Worm (Caenorhabditis elegans) whole organism, mixed stage, embryonic: ENCODE measurements around the gene F52E4.5.

Experiments used
- M03D4.4 ChIP-seq: sonication (generic microtip); optimal IDR thresholded peaks from 2 replicates; lab custom pipeline; 2017; ENCODE audit warnings: mild to moderate bottlenecking, missing genetic modification characterization, missing compliant biosample characterization
- bed-3 ChIP-seq: fragments of 200-800 bp; sonication (Bioruptor generic); optimal IDR thresholded peaks from 3 replicates; lab custom pipeline; 2018; ENCODE audit warnings: mild to moderate bottlenecking, missing genetic modification characterization, moderate library complexity, missing compliant biosample characterization
- blmp-1 ChIP-seq: fragments of 150-350 bp; optimal IDR thresholded peaks from 2 replicates; lab custom pipeline; 2014; ENCODE audit warnings: missing biosample characterization, missing genetic modification characterization
- ceh-39 ChIP-seq: fragments of 150-350 bp; optimal IDR thresholded peaks from 2 replicates; lab custom pipeline; 2014; ENCODE audit warnings: missing biosample characterization, missing genetic modification characterization
- ceh-43 ChIP-seq: fragments of 200-800 bp; sonication (Bioruptor generic); optimal IDR thresholded peaks from 2 replicates; lab custom pipeline; 2018; ENCODE audit warnings: mild to moderate bottlenecking, missing genetic modification characterization, moderate library complexity, missing compliant biosample characterization
- ceh-83 ChIP-seq: fragments of 200-800 bp; sonication (Bioruptor generic); optimal IDR thresholded peaks from 2 replicates; lab custom pipeline; 2018; ENCODE audit warnings: mild to moderate bottlenecking, missing genetic modification characterization, missing compliant biosample characterization
- ces-1 ChIP-seq: fragments of 150-350 bp; optimal IDR thresholded peaks from 2 replicates; lab custom pipeline; 2014; ENCODE audit warnings: missing biosample characterization, missing genetic modification reagents, missing genetic modification characterization
- cnd-1 ChIP-seq: fragments of 200-800 bp; sonication (Bioruptor generic); optimal IDR thresholded peaks from 2 replicates; lab custom pipeline; 2018; ENCODE audit warnings: mild to moderate bottlenecking, missing genetic modification characterization, missing compliant biosample characterization
- drap-1 ChIP-seq: fragments of 200-800 bp; sonication (Bioruptor generic); optimal IDR thresholded peaks from 3 replicates; lab custom pipeline; 2018; ENCODE audit warnings: mild to moderate bottlenecking, missing genetic modification characterization, missing compliant biosample characterization
- elt-1 ChIP-seq: sonication (generic microtip); optimal IDR thresholded peaks from 2 replicates; lab custom pipeline; 2017; ENCODE audit warnings: missing genetic modification characterization, mild to moderate bottlenecking, missing compliant biosample characterization, antibody characterized with exemption, moderate library complexity, borderline replicate concordance; ENCODE audit not compliant: insufficient read depth
- elt-3 ChIP-seq: fragments of 150-350 bp; optimal IDR thresholded peaks from 2 replicates; lab custom pipeline; 2014; ENCODE audit warnings: missing biosample characterization, missing genetic modification characterization
- flh-1 ChIP-seq: fragments of 200-800 bp; sonication (Bioruptor generic); optimal IDR thresholded peaks from 2 replicates; lab custom pipeline; 2018; ENCODE audit warnings: mild to moderate bottlenecking, missing genetic modification characterization, moderate library complexity, missing compliant biosample characterization
- ham-2 ChIP-seq: fragments of 200-800 bp; sonication (Bioruptor generic); optimal IDR thresholded peaks from 2 replicates; lab custom pipeline; 2018; ENCODE audit warnings: mild to moderate bottlenecking, missing genetic modification characterization, missing compliant biosample characterization
- hlh-1 ChIP-seq: fragments of 150-350 bp; optimal IDR thresholded peaks from 2 replicates; lab custom pipeline; 2014; ENCODE audit warnings: missing biosample characterization, missing genetic modification reagents, missing genetic modification characterization
- lin-13 ChIP-seq: fragments of 150-350 bp; optimal IDR thresholded peaks from 2 replicates; lab custom pipeline; 2014; ENCODE audit warnings: missing biosample characterization, missing genetic modification characterization
- lin-32 ChIP-seq: fragments of 200-800 bp; sonication (Bioruptor generic); optimal IDR thresholded peaks from 2 replicates; lab custom pipeline; 2018; ENCODE audit warnings: mild to moderate bottlenecking, missing genetic modification characterization, missing compliant biosample characterization
- lsy-2 ChIP-seq: fragments of 150-350 bp; optimal IDR thresholded peaks from 2 replicates; lab custom pipeline; 2014; ENCODE audit warnings: missing biosample characterization, missing genetic modification characterization
- mab-5 ChIP-seq: fragments of 150-350 bp; optimal IDR thresholded peaks from 2 replicates; lab custom pipeline; 2014; ENCODE audit warnings: missing biosample characterization, missing genetic modification characterization
- mep-1 ChIP-seq: fragments of 150-350 bp; optimal IDR thresholded peaks from 2 replicates; lab custom pipeline; 2017; ENCODE audit warnings: missing biosample characterization, missing genetic modification reagents, missing genetic modification characterization, inconsistent platforms
- mls-2 ChIP-seq: sonication (generic microtip); optimal IDR thresholded peaks from 2 replicates; lab custom pipeline; 2016; ENCODE audit warnings: mild to moderate bottlenecking, missing genetic modification characterization, moderate library complexity, missing compliant biosample characterization
- nhr-12 ChIP-seq: fragments of 150-350 bp; optimal IDR thresholded peaks from 2 replicates; lab custom pipeline; 2014; ENCODE audit warnings: missing biosample characterization, missing genetic modification characterization
- nhr-2 ChIP-seq: fragments of 150-350 bp; optimal IDR thresholded peaks from 2 replicates; lab custom pipeline; 2014; ENCODE audit warnings: missing biosample characterization, missing genetic modification characterization
- nhr-237 ChIP-seq: fragments of 150-350 bp; optimal IDR thresholded peaks from 2 replicates; lab custom pipeline; 2014; ENCODE audit warnings: missing biosample characterization, missing genetic modification characterization
- nhr-28 ChIP-seq: fragments of 150-350 bp; optimal IDR thresholded peaks from 2 replicates; lab custom pipeline; 2014; ENCODE audit warnings: missing biosample characterization, missing genetic modification characterization
- nhr-76 ChIP-seq: sonication (generic microtip); optimal IDR thresholded peaks from 2 replicates; lab custom pipeline; 2017; ENCODE audit warnings: missing biosample characterization, missing genetic modification characterization
- pha-4 ChIP-seq: fragments of 150-350 bp; optimal IDR thresholded peaks from 2 replicates; lab custom pipeline; 2018; ENCODE audit warnings: missing biosample characterization, missing genetic modification reagents, missing genetic modification characterization
- sem-2 ChIP-seq: fragments of 200-800 bp; sonication (Bioruptor generic); optimal IDR thresholded peaks from 2 replicates; lab custom pipeline; 2018; ENCODE audit warnings: mild to moderate bottlenecking, missing genetic modification characterization, missing compliant biosample characterization
- snpc-4 ChIP-seq: fragments of 150-350 bp; optimal IDR thresholded peaks from 2 replicates; lab custom pipeline; 2014; ENCODE audit warnings: missing biosample characterization, missing genetic modification characterization
- sptf-1 ChIP-seq: sonication (generic microtip); optimal IDR thresholded peaks from 2 replicates; lab custom pipeline; 2017; ENCODE audit warnings: mild to moderate bottlenecking, missing genetic modification characterization, moderate library complexity, missing compliant biosample characterization
- tbx-8 ChIP-seq: fragments of 200-800 bp; sonication (Bioruptor generic); optimal IDR thresholded peaks from 2 replicates; lab custom pipeline; 2018; ENCODE audit warnings: mild to moderate bottlenecking, missing genetic modification characterization, moderate library complexity, missing compliant biosample characterization
- unc-120 ChIP-seq: sonication (generic microtip); optimal IDR thresholded peaks from 2 replicates; lab custom pipeline; 2017; ENCODE audit warnings: missing genetic modification characterization, missing compliant biosample characterization; ENCODE audit not compliant: poor library complexity, severe bottlenecking
- unc-39 ChIP-seq: fragments of 150-350 bp; optimal IDR thresholded peaks from 2 replicates; lab custom pipeline; 2014; ENCODE audit warnings: missing biosample characterization, missing genetic modification characterization
- unc-62 ChIP-seq: fragments of 150-350 bp; optimal IDR thresholded peaks from 2 replicates; lab custom pipeline; 2014; ENCODE audit warnings: missing biosample characterization, missing genetic modification reagents, missing genetic modification characterization
- zip-8 ChIP-seq: fragments of 150-350 bp; optimal IDR thresholded peaks from 2 replicates; lab custom pipeline; 2014; ENCODE audit warnings: missing biosample characterization, missing genetic modification characterization
- ztf-11 ChIP-seq: fragments of 150-350 bp; optimal IDR thresholded peaks from 2 replicates; lab custom pipeline; 2014; ENCODE audit warnings: missing biosample characterization, missing genetic modification characterization

The F52E4.5 gene

DNA sequence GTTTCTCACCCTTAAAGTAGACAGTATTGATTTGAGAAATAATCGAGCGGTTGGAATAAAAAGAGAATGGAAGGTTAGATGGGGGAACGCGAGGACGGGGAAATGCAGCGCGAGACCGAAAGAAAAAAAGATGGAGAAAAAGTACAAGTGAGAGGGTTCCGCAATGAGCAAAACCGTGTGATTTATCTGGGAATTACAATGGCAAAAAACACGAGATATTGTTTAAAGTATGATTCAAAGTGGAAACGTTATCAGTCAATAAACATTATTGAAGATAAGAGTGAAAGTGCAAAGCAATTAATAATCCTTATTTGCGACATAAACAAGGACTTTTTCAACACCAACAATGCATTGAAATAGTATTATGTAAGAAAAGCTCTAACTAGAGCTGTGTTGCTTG is 15.0 kb upstream of the F52E4.5 start, which contains the start of gene ztf-13:
Gene ztf-13 (minus strand): TSS at position 11 of the 400 bp plus-strand sequence.
- TF ChIP-seq ceh-39 (tag; lab: Kevin White, UChicago) (no peak), tbx-8 (GFP tag; lab: Kevin White, UChicago) (no peak), lin-13 (no peak), nhr-76 (tag; lab: Kevin White, UChicago) (no peak), ceh-43 (GFP tag; lab: Kevin White, UChicago) (no peak), snpc-4 (tag; lab: Kevin White, UChicago) (no peak), lsy-2 (tag; lab: Kevin White, UChicago) (no peak), nhr-28 (tag; lab: Kevin White, UChicago) (no peak), bed-3 (GFP tag; lab: Kevin White, UChicago) (no peak), mls-2 (tag; lab: Kevin White, UChicago) (no peak), unc-39 (tag; lab: Kevin White, UChicago) (no peak), ces-1 (GFP tag; lab: Kevin White, UChicago) (no peak), pha-4 (tag; lab: Kevin White, UChicago) (no peak), ham-2 (GFP tag; lab: Kevin White, UChicago) (no peak)

DNA sequence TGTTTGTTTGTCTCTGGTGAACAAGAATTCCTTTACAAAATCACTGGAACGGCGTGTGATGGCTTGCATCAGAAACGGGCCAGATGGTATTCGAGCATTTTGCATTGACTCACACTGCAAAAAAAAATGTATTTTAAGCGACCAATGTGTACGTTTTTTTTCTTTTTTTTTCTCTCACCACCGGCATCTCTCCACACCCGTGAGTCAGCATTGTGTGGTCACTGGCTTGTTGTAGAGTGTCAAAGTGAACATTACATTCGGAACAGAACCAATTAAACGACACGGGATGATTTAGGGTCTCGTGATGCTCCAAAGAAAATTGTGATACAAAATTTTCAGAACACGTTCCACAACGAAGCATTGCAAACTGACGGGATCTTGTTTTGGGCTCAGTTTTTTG is 14.4 kb upstream of the F52E4.5 start:
- no peak for TF ChIP-seq lin-32 (GFP tag; lab: Kevin White, UChicago)
- TF ChIP-seq unc-120, result no peak
- no peak for TF ChIP-seq elt-3 (tag; lab: Kevin White, UChicago)
- no peak for TF ChIP-seq M03D4.4 (tag; lab: Kevin White, UChicago)
- TF ChIP-seq lin-13, result no peak
- TF ChIP-seq snpc-4 (tag; lab: Kevin White, UChicago), result no peak
- TF ChIP-seq lsy-2 (tag; lab: Kevin White, UChicago), result no peak
- no peak for TF ChIP-seq zip-8
- TF ChIP-seq blmp-1, result no peak
- TF ChIP-seq nhr-12 (tag; lab: Kevin White, UChicago), result no peak
- no peak for TF ChIP-seq cnd-1 (tag; lab: Kevin White, UChicago)

DNA sequence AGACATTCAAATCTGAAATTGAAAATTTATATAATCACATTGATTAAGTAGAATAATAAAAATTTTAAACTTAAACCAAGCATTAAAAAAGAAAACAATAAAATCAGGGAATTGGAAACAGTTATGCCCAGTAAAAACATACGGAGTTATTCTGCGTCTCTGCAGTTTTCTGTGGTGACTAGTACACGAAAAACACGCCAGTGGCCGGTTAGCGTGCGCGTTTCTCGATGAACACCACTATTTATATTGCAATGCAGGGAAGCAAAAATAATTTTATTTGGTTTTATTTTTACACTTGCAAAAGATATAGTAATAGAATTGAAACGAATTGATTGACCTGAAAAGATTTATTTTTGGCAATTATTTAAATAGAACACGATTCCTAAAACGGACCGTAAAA is 12.7 kb upstream of the F52E4.5 start, which contains the start of gene sec-3:
Gene sec-3 (minus strand): TSS at position 21 of the 400 bp plus-strand sequence.
- TF ChIP-seq snpc-4 (tag; lab: Kevin White, UChicago) (no peak), nhr-12 (tag; lab: Kevin White, UChicago) (no peak), ceh-83 (GFP tag; lab: Kevin White, UChicago) (peak; percentile 57), nhr-76 (tag; lab: Kevin White, UChicago) (no peak), lin-13 (peak; percentile 88), mls-2 (tag; lab: Kevin White, UChicago) (peak; percentile 79), ztf-11 (tag; lab: Kevin White, UChicago) (peak; percentile 9), zip-8 (no peak), tbx-8 (GFP tag; lab: Kevin White, UChicago) (peak; percentile 20), nhr-237 (tag; lab: Kevin White, UChicago) (peak; percentile 65), ceh-39 (tag; lab: Kevin White, UChicago) (no peak), elt-3 (tag; lab: Kevin White, UChicago) (peak; percentile 10), pha-4 (tag; lab: Kevin White, UChicago) (peak; percentile 72), cnd-1 (tag; lab: Kevin White, UChicago) (peak; percentile 72), flh-1 (GFP tag; lab: Kevin White, UChicago) (no peak), ces-1 (GFP tag; lab: Kevin White, UChicago) (peak; percentile 72), drap-1 (GFP tag; lab: Kevin White, UChicago) (peak; percentile 70), bed-3 (GFP tag; lab: Kevin White, UChicago) (no peak), elt-1 (no peak), lin-32 (GFP tag; lab: Kevin White, UChicago) (no peak), nhr-28 (tag; lab: Kevin White, UChicago) (no peak), ceh-43 (GFP tag; lab: Kevin White, UChicago) (peak; percentile 59), unc-120 (peak; percentile 34), sem-2 (no peak), mep-1 (tag; lab: Kevin White, UChicago) (peak; percentile 90), unc-62 (peak; percentile 14), blmp-1 (no peak), hlh-1 (tag; lab: Kevin White, UChicago) (peak; percentile 77), unc-39 (tag; lab: Kevin White, UChicago) (no peak), lsy-2 (tag; lab: Kevin White, UChicago) (peak; percentile 73), mab-5 (tag; lab: Kevin White, UChicago) (peak; percentile 28), ham-2 (GFP tag; lab: Kevin White, UChicago) (peak; percentile 27), nhr-2 (no peak), M03D4.4 (tag; lab: Kevin White, UChicago) (peak; percentile 67), sptf-1 (tag; lab: Kevin White, UChicago) (peak; percentile 82)
